Fruit fly (Drosophila melanogaster): ENCODE data around the gene nrv1.

Gene nrv1

dm6 chr2L:6797408-6797807 lies 10.7 kb upstream of the nrv1 start (continued):
- TF ChIP-seq CG9705 (GFP tag; optimal IDR thresholded peaks at IDR 0.05) (no peak), Hnf4 (GFP tag; optimal IDR thresholded peaks at IDR 0.05) (peak; percentile 24), Vsx2 (GFP tag; optimal IDR thresholded peaks at IDR 0.05; ENCODE audit: partially characterized antibody) (no peak), dsf (GFP tag; optimal IDR thresholded peaks at IDR 0.05; ENCODE audit: borderline replicate concordance) (no peak), h (GFP tag; optimal IDR thresholded peaks at IDR 0.05) (peak; percentile 16), Myc (optimal IDR thresholded peaks at IDR 0.05) (peak; percentile 85)

DNA sequence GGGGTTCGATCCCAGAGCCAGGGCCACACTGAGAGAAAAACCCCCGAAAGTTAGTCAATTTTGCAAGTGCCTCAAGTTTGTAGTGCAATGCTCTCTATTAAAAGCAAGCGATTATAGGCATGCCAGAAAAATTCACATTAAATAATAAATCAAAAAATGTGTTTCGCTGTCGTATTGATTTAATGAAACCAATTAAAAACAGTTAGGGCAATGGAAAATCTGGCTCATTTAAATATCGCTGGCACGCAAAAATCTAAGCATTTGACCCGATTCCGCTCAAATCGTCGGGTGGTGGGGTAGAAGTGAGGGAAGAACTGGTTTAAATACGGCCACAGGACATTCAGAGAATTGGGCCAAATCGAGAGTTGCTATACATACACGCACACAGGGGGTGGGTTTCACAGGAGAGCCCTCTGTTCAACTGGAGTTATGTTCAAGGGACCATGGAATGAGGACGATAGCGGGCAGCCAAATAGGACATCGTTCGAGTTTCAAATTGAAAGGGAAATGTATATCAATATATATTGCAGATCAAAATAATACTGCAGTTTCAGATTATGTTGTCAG lies 8.4 kb upstream of the nrv1 start:
- TF ChIP-seq psq (GFP tag; optimal IDR thresholded peaks at IDR 0.05) (no peak), Hr78 (GFP tag; optimal IDR thresholded peaks at IDR 0.05) (no peak), woc (GFP tag; optimal IDR thresholded peaks at IDR 0.05) (peak; percentile 17), Dfd (GFP tag; optimal IDR thresholded peaks at IDR 0.05) (no peak), brk (GFP tag; optimal IDR thresholded peaks at IDR 0.05) (no peak), foxo (GFP tag; optimal IDR thresholded peaks at IDR 0.05) (peak in 1 of 2 experiments; percentile 11), CrebA (GFP tag; optimal IDR thresholded peaks at IDR 0.05; ENCODE audit: borderline replicate concordance) (no peak), Mio (GFP tag; optimal IDR thresholded peaks at IDR 0.05) (no peak)

DNA sequence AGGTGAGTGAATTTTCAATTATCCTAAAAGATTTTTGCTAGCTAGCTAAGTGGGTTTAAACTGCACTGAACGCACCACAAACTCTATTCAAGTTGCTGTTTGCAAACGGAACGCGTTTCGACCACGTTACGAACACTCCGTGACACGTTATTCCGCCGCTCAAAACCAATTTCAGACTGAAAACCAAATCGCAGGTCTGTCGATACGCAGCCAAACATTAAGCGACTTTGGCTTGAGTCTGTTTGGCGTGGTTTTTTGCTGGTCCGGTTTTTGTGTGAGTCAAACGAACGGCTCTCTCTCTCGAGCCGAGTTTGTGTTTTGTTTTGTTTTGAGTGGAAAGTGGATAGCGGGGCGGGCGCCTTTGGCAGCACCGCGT lies 7.7 kb upstream of the nrv1 start:
- TF ChIP-seq CG32264 (GFP tag; optimal IDR thresholded peaks at IDR 0.05) (no peak), Dif (GFP tag; optimal IDR thresholded peaks at IDR 0.05; ENCODE audit: partially characterized antibody) (peak; percentile 53), dl (GFP tag; optimal IDR thresholded peaks at IDR 0.05; ENCODE audit: insufficient read depth in 1 of 2, partially characterized antibody in 2 of 2) (peak in 1 of 2 experiments; percentile 12), Hnf4 (GFP tag; optimal IDR thresholded peaks at IDR 0.05) (peak; percentile 1), jim (GFP tag; optimal IDR thresholded peaks at IDR 0.05) (no peak)

- TF ChIP-seq fru (GFP tag; optimal IDR thresholded peaks at IDR 0.05) (no peak), Dif (GFP tag; optimal IDR thresholded peaks at IDR 0.05; ENCODE audit: partially characterized antibody) (peak; percentile 2)
Observed at dm6 chr2L:6793763-6794417, 7.2 kb upstream of the nrv1 start.

dm6 chr2L:6791845-6792443 lies 5.3 kb upstream of the nrv1 start:
- TF ChIP-seq Mio (GFP tag; optimal IDR thresholded peaks at IDR 0.05) (no peak), dl (GFP tag; optimal IDR thresholded peaks at IDR 0.05; ENCODE audit: insufficient read depth in 1 of 2, partially characterized antibody in 2 of 2) (peak in 1 of 2 experiments; percentile 69), Dif (GFP tag; optimal IDR thresholded peaks at IDR 0.05; ENCODE audit: partially characterized antibody) (peak; percentile 32)

DNA sequence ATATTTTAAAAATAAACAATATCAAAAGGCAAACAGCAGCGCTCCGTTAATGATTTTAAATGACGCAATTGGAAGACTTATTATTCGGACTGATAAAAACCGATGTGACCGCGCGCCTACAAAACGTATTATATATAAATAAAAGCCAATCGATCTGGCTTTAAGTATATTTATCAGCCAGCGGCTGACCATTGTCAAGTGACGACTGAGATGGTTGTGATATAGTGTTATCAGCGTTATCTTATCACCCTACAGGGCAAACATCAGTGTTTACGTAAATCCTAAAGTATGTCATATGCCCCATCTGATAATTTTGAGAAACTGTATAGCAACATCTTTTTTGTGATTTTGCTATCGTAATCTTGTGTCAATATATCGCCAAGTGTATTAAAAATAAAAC lies 2.7 kb upstream of the nrv1 start:
- TF ChIP-seq CrebA (GFP tag; optimal IDR thresholded peaks at IDR 0.05; ENCODE audit: borderline replicate concordance), result peak; percentile 47
- TF ChIP-seq lola (GFP tag; optimal IDR thresholded peaks at IDR 0.05), result no peak
- no peak for TF ChIP-seq dsf (GFP tag; optimal IDR thresholded peaks at IDR 0.05; ENCODE audit: borderline replicate concordance)
- TF ChIP-seq h (GFP tag; optimal IDR thresholded peaks at IDR 0.05), result peak; percentile 3
- peak; percentile 43 for TF ChIP-seq sage (GFP tag; optimal IDR thresholded peaks at IDR 0.05)

- TF ChIP-seq sv (GFP tag; optimal IDR thresholded peaks at IDR 0.05), result peak; percentile 29
- TF ChIP-seq Hnf4 (GFP tag; optimal IDR thresholded peaks at IDR 0.05), result no peak
- peak; percentile 33 for TF ChIP-seq lola (GFP tag; optimal IDR thresholded peaks at IDR 0.05)
- peak; percentile 37 for TF ChIP-seq brk (GFP tag; optimal IDR thresholded peaks at IDR 0.05)
Observed at dm6 chr2L:6787973-6788368, 1.3 kb upstream of the nrv1 start.
